Worm (Caenorhabditis elegans) whole organism, early embryonic: ENCODE results near the gene nhr-48.

ENCODE experiments used
- B0310.2 ChIP-seq: sonication (generic microtip); optimal IDR thresholded peaks from 2 replicates; lab custom pipeline; 2016; ENCODE audit warnings: mild to moderate bottlenecking, missing genetic modification characterization, missing compliant biosample characterization
- F13C5.2 ChIP-seq: sonication (generic microtip); optimal IDR thresholded peaks from 2 replicates; lab custom pipeline; 2017; ENCODE audit warnings: mild to moderate bottlenecking, missing genetic modification characterization, inconsistent platforms, missing compliant biosample characterization
- aly-1 ChIP-seq: sonication (generic microtip); optimal IDR thresholded peaks from 2 replicates; lab custom pipeline; 2016; ENCODE audit warnings: missing genetic modification characterization, missing compliant biosample characterization
- ama-1 ChIP-seq: fragments of 150-350 bp; optimal IDR thresholded peaks from 2 replicates; lab custom pipeline; 2014
- ceh-13 ChIP-seq: fragments of 200-800 bp; sonication (Bioruptor generic); optimal IDR thresholded peaks from 2 replicates; lab custom pipeline; 2018; ENCODE audit warnings: mild to moderate bottlenecking, missing genetic modification characterization, missing compliant biosample characterization
- ceh-36 ChIP-seq: sonication (generic microtip); optimal IDR thresholded peaks from 2 replicates; lab custom pipeline; 2016; ENCODE audit warnings: missing genetic modification characterization, inconsistent platforms, missing compliant biosample characterization
- ets-7 ChIP-seq: sonication (generic microtip); optimal IDR thresholded peaks from 2 replicates; lab custom pipeline; 2016; ENCODE audit warnings: missing genotype, missing genetic modification characterization, missing compliant biosample characterization
- flt-1 ChIP-seq: fragments of 200-800 bp; sonication (Bioruptor generic); IDR thresholded peaks from 2 replicates; pipeline ENCODE4 v1.3.6; 2022; ENCODE audit warnings: missing genetic modification characterization, missing compliant biosample characterization
- hmbx-1 ChIP-seq: sonication (generic microtip); optimal IDR thresholded peaks from 2 replicates; lab custom pipeline; 2016; ENCODE audit warnings: mild to moderate bottlenecking, missing genetic modification characterization, missing compliant biosample characterization
- hmg-4 ChIP-seq: fragments of 200-800 bp; sonication (Bioruptor generic); optimal IDR thresholded peaks from 2 replicates; lab custom pipeline; 2018; ENCODE audit warnings: mild to moderate bottlenecking, missing genetic modification characterization, missing compliant biosample characterization
- hnd-1 ChIP-seq: sonication (generic microtip); optimal IDR thresholded peaks from 2 replicates; lab custom pipeline; 2016; ENCODE audit warnings: missing genetic modification characterization, missing compliant biosample characterization
- pes-1 ChIP-seq: fragments of 200-800 bp; sonication (Bioruptor generic); IDR thresholded peaks from 2 replicates; pipeline ENCODE4 v1.3.6; 2022; ENCODE audit warnings: missing genetic modification reagents, missing genetic modification characterization, missing compliant biosample characterization
- scrt-1 ChIP-seq: fragments of 200-800 bp; sonication (Bioruptor generic); IDR thresholded peaks from 2 replicates; pipeline ENCODE4 v1.3.6; 2022; ENCODE audit warnings: missing genetic modification characterization, missing compliant biosample characterization
- sea-1 ChIP-seq: fragments of 200-800 bp; sonication (Bioruptor generic); conservative IDR thresholded peaks from 2 replicates; pipeline ENCODE4 v1.3.6; 2022; ENCODE audit warnings: missing genetic modification characterization, missing compliant biosample characterization
- tbx-11 ChIP-seq: fragments of 200-800 bp; sonication (Bioruptor generic); IDR thresholded peaks from 2 replicates; pipeline ENCODE4 v1.3.6; 2022; ENCODE audit warnings: missing genetic modification characterization, missing compliant biosample characterization
- tbx-37 ChIP-seq: fragments of 200-800 bp; sonication (Bioruptor generic); conservative IDR thresholded peaks from 2 replicates; pipeline ENCODE4 v1.3.6; 2022; ENCODE audit warnings: missing genetic modification reagents, missing genetic modification characterization, missing compliant biosample characterization
- tra-4 ChIP-seq: sonication (generic microtip); optimal IDR thresholded peaks from 2 replicates; lab custom pipeline; 2017; ENCODE audit warnings: missing genetic modification characterization, missing compliant biosample characterization

The nhr-48 gene

ce11 chrX:15746705-15747104 is 38.7 kb downstream of the nhr-48 start, which contains the start of gene srxa-9:
Gene srxa-9, plus strand, starts transcription at chrX:15747005.
- TF ChIP-seq hnd-1 (tag; lab: Kevin White, UChicago): no peak
- TF ChIP-seq flt-1 (GFP tag; lab: Robert Waterston, UW): no peak
- TF ChIP-seq hmbx-1 (tag; lab: Kevin White, UChicago): no peak
- TF ChIP-seq ceh-36: no peak
- no peak for TF ChIP-seq tbx-11 (GFP tag; lab: Robert Waterston, UW)
- no peak for TF ChIP-seq B0310.2 (tag; lab: Kevin White, UChicago)

ce11 chrX:15747814-15748213 is 39.8 kb downstream of the nhr-48 start:
- TF ChIP-seq ceh-36 (no peak), hmg-4 (GFP tag; lab: Kevin White, UChicago) (no peak), F13C5.2 (no peak), tra-4 (no peak), scrt-1 (GFP tag; lab: Robert Waterston, UW) (no peak), B0310.2 (tag; lab: Kevin White, UChicago) (no peak), ets-7 (tag; lab: Kevin White, UChicago) (no peak), tbx-11 (GFP tag; lab: Robert Waterston, UW) (no peak), tbx-37 (GFP tag; lab: Robert Waterston, UW) (no peak), aly-1 (tag; lab: Kevin White, UChicago) (no peak), ceh-13 (GFP tag; lab: Kevin White, UChicago) (no peak), flt-1 (GFP tag; lab: Robert Waterston, UW) (no peak), hnd-1 (tag; lab: Kevin White, UChicago) (no peak), hmbx-1 (tag; lab: Kevin White, UChicago) (no peak), sea-1 (GFP tag; lab: Robert Waterston, UW) (no peak), ama-1 (lab: Kevin White, UChicago) (no peak), pes-1 (GFP tag; lab: Robert Waterston, UW) (no peak)

ce11 chrX:15751245-15751644 is 43.2 kb downstream of the nhr-48 start:
- TF ChIP-seq B0310.2 (tag; lab: Kevin White, UChicago) (no peak), hmbx-1 (tag; lab: Kevin White, UChicago) (no peak), sea-1 (GFP tag; lab: Robert Waterston, UW) (no peak), aly-1 (tag; lab: Kevin White, UChicago) (no peak), tbx-11 (GFP tag; lab: Robert Waterston, UW) (no peak), flt-1 (GFP tag; lab: Robert Waterston, UW) (no peak), scrt-1 (GFP tag; lab: Robert Waterston, UW) (no peak), pes-1 (GFP tag; lab: Robert Waterston, UW) (no peak), tbx-37 (GFP tag; lab: Robert Waterston, UW) (no peak), ama-1 (lab: Kevin White, UChicago) (no peak), hmg-4 (GFP tag; lab: Kevin White, UChicago) (no peak), ceh-36 (no peak), F13C5.2 (no peak), tra-4 (no peak), ceh-13 (GFP tag; lab: Kevin White, UChicago) (no peak), hnd-1 (tag; lab: Kevin White, UChicago) (no peak), ets-7 (tag; lab: Kevin White, UChicago) (no peak)

ce11 chrX:15757169-15757568 is 49.2 kb downstream of the nhr-48 start, which contains the start of gene wrt-4:
Gene wrt-4, minus strand, starts transcription at chrX:15757269.
- TF ChIP-seq ama-1 (lab: Kevin White, UChicago): no peak
- no peak for TF ChIP-seq tbx-11 (GFP tag; lab: Robert Waterston, UW)
- TF ChIP-seq hmg-4 (GFP tag; lab: Kevin White, UChicago): no peak
- no peak for TF ChIP-seq aly-1 (tag; lab: Kevin White, UChicago)
- TF ChIP-seq tbx-37 (GFP tag; lab: Robert Waterston, UW): no peak
- no peak for TF ChIP-seq hmbx-1 (tag; lab: Kevin White, UChicago)
- no peak for TF ChIP-seq scrt-1 (GFP tag; lab: Robert Waterston, UW)

- TF ChIP-seq hnd-1 (tag; lab: Kevin White, UChicago) (no peak), hmbx-1 (tag; lab: Kevin White, UChicago) (no peak), ceh-36 (no peak), tbx-37 (GFP tag; lab: Robert Waterston, UW) (no peak), scrt-1 (GFP tag; lab: Robert Waterston, UW) (no peak), F13C5.2 (no peak), flt-1 (GFP tag; lab: Robert Waterston, UW) (no peak), B0310.2 (tag; lab: Kevin White, UChicago) (no peak), pes-1 (GFP tag; lab: Robert Waterston, UW) (no peak), ets-7 (tag; lab: Kevin White, UChicago) (no peak), hmg-4 (GFP tag; lab: Kevin White, UChicago) (no peak), tra-4 (no peak), tbx-11 (GFP tag; lab: Robert Waterston, UW) (no peak), ceh-13 (GFP tag; lab: Kevin White, UChicago) (no peak), ama-1 (lab: Kevin White, UChicago) (no peak)
Observed at ce11 chrX:15759222-15759621, 51.2 kb downstream of the nhr-48 start.

ce11 chrX:15766147-15766546 is 58.1 kb downstream of the nhr-48 start, which contains the start of gene bus-17:
Gene bus-17, minus strand, starts transcription at chrX:15766354.
- TF ChIP-seq tbx-37 (GFP tag; lab: Robert Waterston, UW) (no peak), B0310.2 (tag; lab: Kevin White, UChicago) (no peak)
